Worm (Caenorhabditis elegans): ENCODE data around the gene srbc-55.
"Not testable (repeated sequence)": the region's sequence is repeated elsewhere in the genome, so short reads cannot be mapped to it uniquely, and the experiment has no call there.

Gene srbc-55

ce11 chrV:15858292-15858691 lies 28.5 kb upstream of the srbc-55 start, which contains the start of gene srh-148:
srh-148 (minus strand) TSS chrV:15858392.
- TF ChIP-seq lir-3 (tag; optimal IDR thresholded peaks at IDR 0.05) (no peak), mxl-3 (GFP tag; optimal IDR thresholded peaks at IDR 0.05) (no peak), pha-4 (GFP tag; IDR thresholded peaks at IDR 0.05) (no peak), pha-4 (tag; optimal IDR thresholded peaks at IDR 0.05) (no peak), nhr-41 (GFP tag; IDR thresholded peaks at IDR 0.05) (no peak)

- TF ChIP-seq unc-62 (GFP tag; optimal IDR thresholded peaks at IDR 0.05 in 1 of 2): peak in 1 of 2 experiments; percentile 48
- TF ChIP-seq unc-62 (tag; optimal IDR thresholded peaks at IDR 0.05): not testable (repeated sequence)
Observed at ce11 chrV:15850276-15850811, 20.5 kb upstream of the srbc-55 start, which contains the start of gene srh-147. srh-147 (minus strand) TSS chrV:15850326.

ce11 chrV:15841095-15841494 lies 11.3 kb upstream of the srbc-55 start, which contains the start of gene srh-149:
srh-149 (minus strand) TSS chrV:15841195.
- TF ChIP-seq aha-1 (tag): peak; percentile 51
- TF ChIP-seq F44E2.7 (GFP tag; IDR thresholded peaks at IDR 0.05): no peak
- TF ChIP-seq unc-62 (GFP tag; optimal IDR thresholded peaks at IDR 0.05 in 1 of 2): no peak
- no peak for TF ChIP-seq unc-62 (tag; optimal IDR thresholded peaks at IDR 0.05)

- TF ChIP-seq Y75B8A.6 (GFP tag; IDR thresholded peaks at IDR 0.05): no peak
- TF ChIP-seq F44E2.7 (GFP tag; IDR thresholded peaks at IDR 0.05): no peak
Observed at ce11 chrV:15833622-15834021, 3.8 kb upstream of the srbc-55 start, which contains the start of gene srbc-54. srbc-54 (minus strand) TSS chrV:15833722.

- TF ChIP-seq unc-62 (GFP tag; optimal IDR thresholded peaks at IDR 0.05 in 1 of 2) (no peak), unc-62 (tag; optimal IDR thresholded peaks at IDR 0.05) (no peak), ceh-82 (tag; optimal IDR thresholded peaks at IDR 0.05) (no peak), daf-16 (GFP tag; optimal IDR thresholded peaks at IDR 0.05) (no peak), daf-16 (tag; optimal IDR thresholded peaks at IDR 0.05) (no peak), vab-7 (GFP tag; IDR thresholded peaks at IDR 0.05) (no peak), F10B5.3 (tag; optimal IDR thresholded peaks at IDR 0.05) (no peak), zfp-3 (GFP tag; conservative IDR thresholded peaks at IDR 0.05) (no peak), fkh-10 (GFP tag; optimal IDR thresholded peaks at IDR 0.05) (no peak)
Observed at ce11 chrV:15831586-15831985, 1.8 kb upstream of the srbc-55 start, which contains the start of gene srbc-56. srbc-56 (minus strand) TSS chrV:15831686.

- no peak for TF ChIP-seq Y105C5A.15 (GFP tag; IDR thresholded peaks at IDR 0.05)
- TF ChIP-seq aha-1 (tag): peak; percentile 59
Observed at ce11 chrV:15826110-15826509, 3.7 kb downstream of the srbc-55 start, which contains the start of gene srbc-51. srbc-51 (plus strand) TSS chrV:15826410.

- TF ChIP-seq dmd-9 (GFP tag; IDR thresholded peaks at IDR 0.05): no peak
Observed at ce11 chrV:15824866-15825265, 4.9 kb downstream of the srbc-55 start, which contains the start of gene srbc-50. srbc-50 (minus strand) TSS chrV:15824966.

- no peak for TF ChIP-seq zip-2 (tag; optimal IDR thresholded peaks at IDR 0.05)
Observed at ce11 chrV:15821398-15821797, 8.4 kb downstream of the srbc-55 start, which contains the start of gene srbc-49. srbc-49 (plus strand) TSS chrV:15821698.

- TF ChIP-seq nhr-25 (tag; optimal IDR thresholded peaks at IDR 0.05; ENCODE audit: borderline replicate concordance, insufficient read depth) (no peak), aha-1 (tag) (peak; percentile 36)
Observed at ce11 chrV:15819983-15820382, 9.8 kb downstream of the srbc-55 start, which contains the start of gene srbc-48. srbc-48 (plus strand) TSS chrV:15820283.

ce11 chrV:15817746-15818145 lies 12.1 kb downstream of the srbc-55 start, which contains the start of gene abf-3:
abf-3 (minus strand) TSS chrV:15817846.
- no peak for TF ChIP-seq gei-8 (GFP tag; optimal IDR thresholded peaks at IDR 0.05)
- TF ChIP-seq hlh-11 (tag; optimal IDR thresholded peaks at IDR 0.05): no peak
- no peak for TF ChIP-seq lin-1 (GFP tag; IDR thresholded peaks at IDR 0.05)
- peak; percentile 18 for TF ChIP-seq aha-1 (tag)
- no peak for TF ChIP-seq ama-1 (optimal IDR thresholded peaks at IDR 0.05)

Data from whole organism, L4 larva.